Worm (Caenorhabditis elegans) whole organism, late embryonic: ENCODE results near the gene F59B2.13.

Experiments used
- ceh-9 ChIP-seq: sonication (generic microtip); optimal IDR thresholded peaks from 2 replicates; lab custom pipeline; 2016; ENCODE audit warnings: mild to moderate bottlenecking, missing genetic modification characterization, inconsistent platforms, missing compliant biosample characterization
- pha-4 ChIP-seq: fragments of 150-350 bp; optimal IDR thresholded peaks from 2 replicates; lab custom pipeline; 2018; ENCODE audit warnings: missing biosample characterization, missing genetic modification reagents, missing genetic modification characterization
- pros-1 ChIP-seq: fragments of 150-350 bp; optimal IDR thresholded peaks from 2 replicates; lab custom pipeline; 2014; ENCODE audit warnings: missing biosample characterization, missing genetic modification reagents, missing genetic modification characterization

ce11 chrIII:8999508-8999907 is 27.3 kb downstream of the F59B2.13 start, which contains the start of gene F59B2.3:
- TF ChIP-seq ceh-9 (tag; lab: Kevin White, UChicago) (no peak), pros-1 (tag; lab: Kevin White, UChicago) (no peak), pha-4 (no peak)
